Worm (Caenorhabditis elegans): Measurements from ENCODE around the gene spe-41.

- TF ChIP-seq snpc-4 (GFP tag; optimal IDR thresholded peaks at IDR 0.05) (no peak), snpc-4 (tag; optimal IDR thresholded peaks at IDR 0.05) (no peak), akir-1 (GFP tag; optimal IDR thresholded peaks at IDR 0.05) (no peak), unc-130 (GFP tag; optimal IDR thresholded peaks at IDR 0.05) (no peak), hmg-20 (GFP tag; IDR thresholded peaks at IDR 0.05) (no peak), pha-4 (tag; optimal IDR thresholded peaks at IDR 0.05) (no peak), rcor-1 (GFP tag; IDR thresholded peaks at IDR 0.05) (no peak), ceh-27 (GFP tag; optimal IDR thresholded peaks at IDR 0.05) (no peak)
These were observed 30.6 kb downstream of the spe-41 start for ce11 chrIII:3413437-3413836.

Measured in whole organism, young adult.